Worm (Caenorhabditis elegans): Measurements from ENCODE around the gene F49C12.7.

DNA sequence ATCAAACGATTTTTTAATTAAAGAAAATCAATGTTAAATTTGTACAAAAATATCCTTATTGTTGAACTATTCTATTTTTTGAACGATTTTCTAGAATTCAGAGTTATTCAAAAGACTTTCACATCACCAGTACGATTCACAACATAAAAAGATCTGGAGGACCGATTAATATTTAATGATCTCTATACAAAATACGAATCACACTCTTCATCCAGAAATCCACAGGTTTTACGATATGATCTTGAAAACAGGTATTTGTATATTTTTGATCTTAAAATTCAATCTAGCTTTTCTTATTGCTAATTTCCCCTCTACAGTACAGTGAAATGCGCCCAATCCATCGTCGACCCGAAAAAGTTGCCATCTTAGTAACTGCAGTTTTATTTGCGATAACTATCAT lies 8.1 kb downstream of the F49C12.7 start, which contains the start of gene F49C12.5:
- TF ChIP-seq K11D2.4 (GFP tag; IDR thresholded peaks at IDR 0.05) (no peak), mcd-1 (GFP tag; IDR thresholded peaks at IDR 0.05) (no peak), lin-26 (GFP tag; IDR thresholded peaks at IDR 0.05) (no peak), pha-4 (tag; optimal IDR thresholded peaks at IDR 0.05) (no peak), athp-1 (tag; optimal IDR thresholded peaks at IDR 0.05) (no peak)
